Fruit fly (Drosophila melanogaster) whole organism, adult: ENCODE results near the gene CG14439.

Experiments used
- CG11617 ChIP-seq: fragments of 200-800 bp; sonication (Bioruptor generic); optimal IDR thresholded peaks from 2 replicates; lab custom pipeline; 2017; ENCODE audit warnings: mild to moderate bottlenecking, missing biosample characterization, missing genetic modification reagents, missing genetic modification characterization
- CG12768 ChIP-seq: fragments of 200-800 bp; sonication (Bioruptor generic); optimal IDR thresholded peaks from 2 replicates; lab custom pipeline; 2017; ENCODE audit warnings: missing biosample characterization, missing genetic modification characterization, mild to moderate bottlenecking, moderate library complexity, missing genetic modification reagents
- CG14711 ChIP-seq: fragments of 200-800 bp; sonication (Bioruptor generic); optimal IDR thresholded peaks from 2 replicates; lab custom pipeline; 2018; ENCODE audit warnings: missing biosample characterization, mild to moderate bottlenecking, missing genetic modification characterization, moderate library complexity
- CG1620 ChIP-seq: fragments of 200-800 bp; sonication (Bioruptor generic); optimal IDR thresholded peaks from 2 replicates; lab custom pipeline; 2016; ENCODE audit warnings: missing biosample characterization, missing genetic modification characterization
- CG33017 ChIP-seq: fragments of 200-800 bp; sonication (Bioruptor generic); optimal IDR thresholded peaks from 2 replicates; lab custom pipeline; 2018; ENCODE audit warnings: missing biosample characterization, mild to moderate bottlenecking, missing genetic modification characterization, moderate library complexity
- CG5204 ChIP-seq: fragments of 200-800 bp; sonication (Bioruptor generic); optimal IDR thresholded peaks from 2 replicates; lab custom pipeline; 2016; ENCODE audit warnings: missing biosample characterization, missing genetic modification characterization
- CG7045 ChIP-seq: fragments of 200-800 bp; sonication (Bioruptor generic); optimal IDR thresholded peaks from 2 replicates; lab custom pipeline; 2017; ENCODE audit warnings: missing biosample characterization, mild to moderate bottlenecking, missing genetic modification characterization
- CG7101 ChIP-seq: fragments of 200-800 bp; sonication (Bioruptor generic); optimal IDR thresholded peaks from 2 replicates; lab custom pipeline; 2018; ENCODE audit warnings: missing biosample characterization, mild to moderate bottlenecking, missing genetic modification characterization, moderate library complexity
- Clk ChIP-seq: fragments of 200-800 bp; sonication (Bioruptor generic); optimal IDR thresholded peaks from 2 replicates; lab custom pipeline; 2017; ENCODE audit warnings: missing biosample characterization, missing genetic modification characterization
- Crg-1 ChIP-seq: fragments of 200-800 bp; sonication (Bioruptor generic); optimal IDR thresholded peaks from 2 replicates; lab custom pipeline; 2016; ENCODE audit warnings: missing biosample characterization, missing genetic modification characterization
- Hr96 ChIP-seq: fragments of 200-800 bp; sonication (Bioruptor generic); optimal IDR thresholded peaks from 2 replicates; lab custom pipeline; 2016; ENCODE audit warnings: missing biosample characterization, missing genetic modification characterization
- Mnt ChIP-seq: fragments of 200-800 bp; sonication (Bioruptor generic); optimal IDR thresholded peaks from 2 replicates; lab custom pipeline; 2016; ENCODE audit warnings: missing biosample characterization, mild to moderate bottlenecking, missing genetic modification characterization
- bab1 ChIP-seq: fragments of 200-800 bp; sonication (Bioruptor generic); optimal IDR thresholded peaks from 3 replicates; lab custom pipeline; 2019; ENCODE audit warnings: missing biosample characterization, mild to moderate bottlenecking, missing genetic modification characterization, moderate library complexity
- cic ChIP-seq: fragments of 200-800 bp; sonication (Bioruptor generic); optimal IDR thresholded peaks from 2 replicates; lab custom pipeline; 2017; ENCODE audit warnings: missing biosample characterization, mild to moderate bottlenecking, missing genetic modification characterization, moderate library complexity
- cnc ChIP-seq, 2 experiments: fragments of >200 bp; optimal IDR thresholded peaks; 2 replicates each; lab custom pipeline; 2017
- kay ChIP-seq: fragments of 200-800 bp; sonication (Bioruptor generic); peaks from one replicate; lab custom pipeline; 2016; ENCODE audit warnings: missing biosample characterization, missing genetic modification characterization, borderline replicate concordance
- ovo ChIP-seq: fragments of 200-800 bp; sonication (Bioruptor generic); optimal IDR thresholded peaks from 2 replicates; lab custom pipeline; 2016; ENCODE audit warnings: missing biosample characterization, missing genetic modification characterization
- pad ChIP-seq: fragments of 200-800 bp; sonication (Bioruptor generic); optimal IDR thresholded peaks from 3 replicates; lab custom pipeline; 2017; ENCODE audit warnings: missing biosample characterization, missing genetic modification characterization, mild to moderate bottlenecking, moderate library complexity, missing genetic modification reagents
- tj ChIP-seq: fragments of 200-800 bp; sonication (Bioruptor generic); optimal IDR thresholded peaks from 3 replicates; lab custom pipeline; 2017; ENCODE audit warnings: missing biosample characterization, mild to moderate bottlenecking, missing genetic modification characterization, moderate library complexity
- toe ChIP-seq: fragments of 200-800 bp; sonication (Bioruptor generic); optimal IDR thresholded peaks from 2 replicates; lab custom pipeline; 2016; ENCODE audit warnings: missing biosample characterization, missing genetic modification characterization

Gene CG14439

dm6 chrX:6800726-6801296 lies 53.5 kb downstream of the CG14439 start:
- TF ChIP-seq CG7045 = no peak
- no peak for TF ChIP-seq cnc (optimal IDR thresholded peaks at IDR 0.05; lab: Kevin White, UChicago)
- TF ChIP-seq CG33017 (tag; lab: Kevin White, UChicago) = peak; percentile 28
- peak; percentile 66 for TF ChIP-seq CG11617
- peak; percentile 93 for TF ChIP-seq cic (GFP tag; lab: Kevin White, UChicago)
- no peak for TF ChIP-seq CG1620 (GFP tag; lab: Kevin White, UChicago)
- peak; percentile 50 for TF ChIP-seq CG14711 (tag; lab: Kevin White, UChicago)
- TF ChIP-seq Crg-1 (GFP tag; lab: Kevin White, UChicago) = peak; percentile 10
- TF ChIP-seq CG7101 (tag; lab: Kevin White, UChicago) = peak; percentile 45
- TF ChIP-seq CG5204 = no peak
- peak; percentile 11 for TF ChIP-seq toe (GFP tag; lab: Kevin White, UChicago)
- TF ChIP-seq bab1 (GFP tag; lab: Kevin White, UChicago) = peak; percentile 47
- peak; percentile 69 for TF ChIP-seq pad
- TF ChIP-seq tj (GFP tag; lab: Kevin White, UChicago) = peak; percentile 37
- peak; percentile 79 for TF ChIP-seq CG12768 (GFP tag; lab: Kevin White, UChicago)
- no peak for TF ChIP-seq Clk (GFP tag; lab: Kevin White, UChicago)
- no peak for TF ChIP-seq ovo (GFP tag; lab: Kevin White, UChicago)
- TF ChIP-seq kay (GFP tag; lab: Kevin White, UChicago) = peak; percentile 65
- peak; percentile 62 for TF ChIP-seq Hr96 (GFP tag; lab: Kevin White, UChicago)
- peak; percentile 59 for TF ChIP-seq Mnt

- TF ChIP-seq cnc (optimal IDR thresholded peaks at IDR 0.05; lab: Kevin White, UChicago) = no peak
- no peak for TF ChIP-seq ovo (GFP tag; lab: Kevin White, UChicago)
- TF ChIP-seq pad = no peak
- no peak for TF ChIP-seq CG11617
- TF ChIP-seq CG5204 = no peak
- no peak for TF ChIP-seq tj (GFP tag; lab: Kevin White, UChicago)
- TF ChIP-seq Crg-1 (GFP tag; lab: Kevin White, UChicago) = no peak
- TF ChIP-seq bab1 (GFP tag; lab: Kevin White, UChicago) = no peak
- no peak for TF ChIP-seq CG33017 (tag; lab: Kevin White, UChicago)
- TF ChIP-seq CG7101 (tag; lab: Kevin White, UChicago) = no peak
- no peak for TF ChIP-seq CG7045
- TF ChIP-seq CG1620 (GFP tag; lab: Kevin White, UChicago) = no peak
- TF ChIP-seq CG12768 (GFP tag; lab: Kevin White, UChicago) = no peak
These were observed 55.2 kb downstream of the CG14439 start for dm6 chrX:6802376-6803080.

dm6 chrX:6803312-6803794 lies 56.0 kb downstream of the CG14439 start, which contains the start of the genes C3G and pod1:
Gene C3G, minus strand, starts transcription at chrX:6803593.
Gene pod1, plus strand, starts transcription at chrX:6803684.
- TF ChIP-seq CG11617 (no peak), ovo (GFP tag; lab: Kevin White, UChicago) (peak; percentile 67), Mnt (peak; percentile 71), bab1 (GFP tag; lab: Kevin White, UChicago) (peak; percentile 77), CG7045 (no peak), CG7101 (tag; lab: Kevin White, UChicago) (peak; percentile 30), cnc (optimal IDR thresholded peaks at IDR 0.05; lab: Kevin White, UChicago) (no peak), toe (GFP tag; lab: Kevin White, UChicago) (peak; percentile 63), Crg-1 (GFP tag; lab: Kevin White, UChicago) (peak; percentile 17), CG14711 (tag; lab: Kevin White, UChicago) (no peak), CG33017 (tag; lab: Kevin White, UChicago) (peak; percentile 9), pad (no peak), CG12768 (GFP tag; lab: Kevin White, UChicago) (no peak), kay (GFP tag; lab: Kevin White, UChicago) (no peak), cic (GFP tag; lab: Kevin White, UChicago) (peak; percentile 3), tj (GFP tag; lab: Kevin White, UChicago) (peak; percentile 24), Clk (GFP tag; lab: Kevin White, UChicago) (no peak), Hr96 (GFP tag; lab: Kevin White, UChicago) (peak; percentile 39), CG1620 (GFP tag; lab: Kevin White, UChicago) (peak; percentile 79), CG5204 (peak; percentile 13)

- no peak for TF ChIP-seq CG33017 (tag; lab: Kevin White, UChicago)
- TF ChIP-seq CG12768 (GFP tag; lab: Kevin White, UChicago) = no peak
- TF ChIP-seq cic (GFP tag; lab: Kevin White, UChicago) = no peak
- no peak for TF ChIP-seq CG14711 (tag; lab: Kevin White, UChicago)
- TF ChIP-seq tj (GFP tag; lab: Kevin White, UChicago) = no peak
- no peak for TF ChIP-seq CG1620 (GFP tag; lab: Kevin White, UChicago)
- no peak for TF ChIP-seq kay (GFP tag; lab: Kevin White, UChicago)
- TF ChIP-seq Crg-1 (GFP tag; lab: Kevin White, UChicago) = no peak
- TF ChIP-seq CG7045 = no peak
- no peak for TF ChIP-seq Clk (GFP tag; lab: Kevin White, UChicago)
- no peak for TF ChIP-seq CG11617
- TF ChIP-seq cnc (optimal IDR thresholded peaks at IDR 0.05; lab: Kevin White, UChicago) = no peak
- TF ChIP-seq ovo (GFP tag; lab: Kevin White, UChicago) = no peak
- no peak for TF ChIP-seq toe (GFP tag; lab: Kevin White, UChicago)
- no peak for TF ChIP-seq bab1 (GFP tag; lab: Kevin White, UChicago)
- no peak for TF ChIP-seq CG7101 (tag; lab: Kevin White, UChicago)
These were observed 56.6 kb downstream of the CG14439 start for dm6 chrX:6803880-6804484.
